Fruit fly (Drosophila melanogaster) ovary, adult (tissue): ENCODE measurements around the gene CG31406.
A peak's percentile ranks its signal among the peaks of the same experiment; 100 is the strongest.
"Not testable (repeated sequence)": the region's sequence is repeated elsewhere in the genome, so short reads cannot be mapped to it uniquely, and the experiment has no call there.

Experiments
- CG17801 ChIP-seq: fragments of 200-800 bp; optimal IDR thresholded peaks from 2 replicates; lab custom pipeline; 2019; ENCODE audit warnings: missing biosample characterization, mild to moderate bottlenecking, missing genetic modification characterization, moderate library complexity; ENCODE audit not compliant: partially characterized antibody

The CG31406 gene

DNA sequence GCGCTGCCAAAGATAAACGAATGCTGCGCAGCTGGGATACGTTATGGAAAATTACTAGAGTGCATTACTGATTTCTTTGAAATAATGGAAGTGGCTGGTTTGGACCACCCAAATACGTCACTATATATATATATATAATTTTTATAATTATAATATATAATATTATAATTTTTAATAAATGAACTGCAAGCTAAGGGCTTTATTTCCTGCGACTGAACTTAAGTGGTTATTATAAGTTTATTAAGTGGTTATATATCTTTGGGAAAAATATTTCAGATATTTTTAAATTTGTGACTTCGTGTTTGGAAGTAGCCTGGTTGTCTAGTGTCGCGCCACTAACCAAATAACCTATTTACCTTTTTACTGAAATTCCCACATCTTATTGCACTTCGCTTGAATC, at the start of gene CG31406:
TSS of gene CG31406 (plus strand) at position 301 of the 400 bp plus-strand sequence.
- TF ChIP-seq CG17801 (GFP tag; lab: Kevin White, UChicago), result not testable (repeated sequence)

- TF ChIP-seq CG17801 (GFP tag; lab: Kevin White, UChicago), result peak; percentile 72
These were observed 37.4 kb upstream of the CG31406 start, which contains the start of gene CG6293 for dm6 chr3R:10311076-10311744. CG6293 (minus strand) TSS chr3R:10311613.

DNA sequence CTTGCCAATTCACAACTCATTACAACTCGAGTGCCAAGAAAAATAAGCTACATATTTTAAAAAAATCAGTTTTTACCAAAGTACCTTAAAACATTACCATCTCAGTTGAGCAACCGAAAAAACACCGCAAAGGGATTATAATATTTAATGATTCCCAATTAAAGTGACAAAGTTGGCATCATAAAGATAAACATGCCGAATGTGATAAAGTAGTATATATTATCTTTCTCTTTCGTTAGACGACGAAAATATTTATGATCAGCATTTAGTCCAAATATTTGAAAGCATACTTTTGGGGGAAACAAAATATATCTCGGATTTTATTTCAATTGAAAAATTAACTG, 36.8 kb upstream of the CG31406 start:
- peak; percentile 30 for TF ChIP-seq CG17801 (GFP tag; lab: Kevin White, UChicago)

- peak; percentile 35 for TF ChIP-seq CG17801 (GFP tag; lab: Kevin White, UChicago)
These were observed 17.6 kb upstream of the CG31406 start, which contains the start of the genes Bruce and CG12818 for dm6 chr3R:10330734-10331642. Bruce (minus strand) TSS chr3R:10331353. CG12818 (plus strand) TSS chr3R:10331581.

DNA sequence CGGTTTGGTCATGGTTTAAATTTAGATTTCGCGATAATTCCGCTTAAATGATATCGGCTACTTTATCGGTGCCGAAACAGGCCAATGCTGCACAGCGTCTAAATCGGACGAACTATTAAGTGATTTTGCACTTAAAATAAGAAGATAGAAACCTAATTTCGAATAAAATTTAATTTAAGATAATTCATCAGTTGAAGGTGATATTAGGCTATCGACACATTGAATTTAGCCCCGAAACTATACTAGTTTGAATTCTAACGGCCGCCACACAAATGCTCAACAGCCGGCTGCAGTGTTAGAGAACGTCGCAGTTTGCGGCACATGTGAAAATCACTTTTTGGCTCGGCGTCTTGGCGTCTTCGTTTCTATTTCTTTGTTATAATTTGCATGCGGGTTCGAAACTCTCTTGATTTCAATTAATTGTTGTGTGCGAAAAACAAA, 15.7 kb upstream of the CG31406 start, which contains the start of gene sle:
TSS of gene sle (plus strand) at position 293 of the 441 bp plus-strand sequence.
- TF ChIP-seq CG17801 (GFP tag; lab: Kevin White, UChicago), result peak; percentile 57

DNA sequence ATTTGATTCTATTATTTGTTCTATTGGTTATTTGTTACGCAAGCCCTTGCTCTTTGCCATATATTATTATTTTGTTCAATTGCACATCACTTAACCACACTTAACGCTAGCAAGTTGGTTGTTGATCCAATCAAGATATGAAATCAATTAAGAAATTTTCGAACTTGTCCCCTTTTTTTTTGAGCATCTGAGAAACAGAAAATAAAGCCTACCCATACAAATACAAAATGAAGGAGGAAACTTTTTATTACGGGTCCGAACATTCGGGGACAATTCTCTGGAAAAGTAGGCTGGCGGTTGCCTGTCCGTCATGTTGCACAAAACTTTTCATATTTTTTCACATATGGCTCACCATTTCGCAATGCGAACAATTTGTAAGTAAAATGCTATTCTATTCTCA, 10.5 kb upstream of the CG31406 start, which contains the start of gene CG12592:
TSS of gene CG12592 (plus strand) at position 301 of the 400 bp plus-strand sequence.
- not testable (repeated sequence) for TF ChIP-seq CG17801 (GFP tag; lab: Kevin White, UChicago)

- not testable (repeated sequence) for TF ChIP-seq CG17801 (GFP tag; lab: Kevin White, UChicago)
These were observed 7.9 kb upstream of the CG31406 start, which contains the start of gene CG18545 for dm6 chr3R:10340649-10341048. CG18545 (plus strand) TSS chr3R:10340949.

DNA sequence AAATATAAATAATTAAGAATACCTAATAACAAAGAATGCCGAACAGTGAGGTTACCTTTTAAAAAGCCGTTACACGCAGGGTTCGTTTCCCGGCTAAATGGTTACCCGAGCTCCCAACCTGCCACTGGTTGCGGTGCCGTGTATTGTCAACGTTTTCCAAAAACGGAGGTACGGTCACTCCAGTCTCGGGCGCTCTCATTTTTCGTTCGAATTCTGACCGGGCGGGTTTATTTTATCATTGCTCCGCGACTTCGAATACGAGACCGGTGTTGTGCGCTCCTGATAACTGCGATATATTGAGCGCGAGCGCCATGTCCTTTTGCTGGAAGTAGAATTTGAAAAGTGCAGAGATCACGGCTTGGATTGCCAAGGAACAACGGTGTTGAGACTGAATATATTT, 1.4 kb downstream of the CG31406 start, which contains the start of gene jumu:
TSS of gene jumu (plus strand) at position 196 of the 400 bp plus-strand sequence.
- TF ChIP-seq CG17801 (GFP tag; lab: Kevin White, UChicago), result no peak

DNA sequence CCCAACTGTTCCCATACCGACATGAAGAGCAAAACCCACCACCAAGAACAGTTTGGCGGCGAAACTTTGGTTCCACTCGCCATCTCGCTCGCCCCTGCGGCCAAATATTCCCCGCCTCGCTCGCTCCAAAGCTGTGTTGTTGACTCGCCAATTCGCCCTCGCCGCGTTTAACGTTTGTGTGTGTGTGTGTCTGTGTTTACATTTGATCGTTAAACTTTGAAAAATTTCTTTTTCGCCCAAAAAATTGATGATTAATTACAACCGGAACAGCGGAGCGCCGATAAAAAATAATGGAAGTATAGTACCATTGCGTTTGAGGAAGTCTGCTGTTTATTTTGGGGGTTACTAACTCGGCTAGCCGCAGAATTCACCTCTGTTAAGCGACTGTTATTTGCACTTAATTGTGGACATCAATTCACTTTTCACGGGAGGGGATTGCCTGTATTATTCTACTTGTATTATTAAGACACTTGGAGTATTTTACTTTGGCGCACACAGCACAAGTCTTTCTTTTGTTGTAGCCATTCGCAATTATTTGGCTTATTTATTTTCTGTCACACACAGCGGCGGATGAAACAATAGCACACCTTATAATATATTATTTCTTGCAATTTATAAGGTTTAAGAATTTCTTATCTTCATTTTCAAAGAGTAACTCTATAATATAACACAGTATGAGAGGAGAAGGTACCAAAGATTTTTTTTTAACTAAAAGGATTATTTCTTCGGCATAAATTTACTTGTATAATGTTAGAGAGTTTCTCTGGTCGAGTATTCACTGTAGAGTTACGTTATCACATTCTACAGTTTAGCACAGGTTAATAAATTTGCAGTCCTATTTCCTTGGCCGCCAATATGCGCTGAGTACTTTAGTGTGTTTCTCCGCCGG, 2.4 kb downstream of the CG31406 start:
- TF ChIP-seq CG17801 (GFP tag; lab: Kevin White, UChicago), result peak; percentile 85

DNA sequence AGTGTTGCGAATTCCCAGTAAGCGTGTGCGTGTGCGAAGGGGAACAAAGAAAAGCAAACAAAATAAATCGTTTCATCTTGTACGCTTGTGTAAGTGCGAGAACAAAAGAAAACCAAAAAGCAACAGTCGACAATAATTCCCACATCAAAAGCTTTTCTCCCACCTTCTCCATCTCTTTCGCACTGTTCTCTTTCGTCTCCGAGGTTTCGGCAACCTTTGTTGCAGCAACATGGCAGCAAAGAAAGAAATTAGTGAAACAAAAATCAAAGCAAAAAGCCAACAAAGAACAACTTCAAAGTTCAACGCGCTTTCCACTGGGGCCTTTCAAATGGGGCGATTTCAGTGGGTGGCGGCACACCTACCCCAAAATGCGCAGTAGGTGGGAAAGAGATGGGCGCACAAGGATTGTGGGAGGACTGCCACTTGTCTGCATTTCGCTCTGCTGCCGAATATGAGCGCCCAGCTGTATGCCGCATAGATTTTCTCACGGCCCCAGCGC, 3.4 kb downstream of the CG31406 start:
- peak; percentile 96 for TF ChIP-seq CG17801 (GFP tag; lab: Kevin White, UChicago)

dm6 chr3R:10352844-10353243, 4.3 kb downstream of the CG31406 start:
- TF ChIP-seq CG17801 (GFP tag; lab: Kevin White, UChicago), result no peak

- no peak for TF ChIP-seq CG17801 (GFP tag; lab: Kevin White, UChicago)
These were observed 5.6 kb downstream of the CG31406 start for dm6 chr3R:10353932-10354703.
